Worm (Caenorhabditis elegans) whole organism, young adult: ENCODE results near the gene C01G5.9.

Experiments
- ets-4 ChIP-seq: fragments of 200-800 bp; sonication (Bioruptor generic); optimal IDR thresholded peaks from 2 replicates; lab custom pipeline; 2018; ENCODE audit warnings: mild to moderate bottlenecking, missing genetic modification characterization, missing compliant biosample characterization
- him-1 ChIP-seq: sonication (generic microtip); optimal IDR thresholded peaks from 2 replicates; lab custom pipeline; 2016; ENCODE audit warnings: missing genotype, missing genetic modification reagents, missing genetic modification characterization, missing compliant biosample characterization
- lir-1 ChIP-seq: fragments of 200-800 bp; sonication (Bioruptor generic); conservative IDR thresholded peaks from 2 replicates; pipeline ENCODE4 v1.3.6; 2022; ENCODE audit warnings: missing genetic modification reagents, missing genetic modification characterization, missing compliant biosample characterization
- snpc-4 ChIP-seq, 5 experiments: fragments of 150-350 bp in 1 of 5; sonication (generic microtip) in 4 of 5; optimal IDR thresholded peaks; 2 replicates each; lab custom pipeline; 2014 to 2018; ENCODE audit warnings: missing genetic modification characterization in 5 of 5, missing biosample characterization in 3 of 5, antibody characterized with exemption in 2 of 5, mild to moderate bottlenecking in 2 of 5, missing compliant biosample characterization in 2 of 5, missing genotype in 2 of 5, moderate library complexity in 2 of 5, missing genetic modification reagents in 1 of 5

- TF ChIP-seq ets-4 (GFP tag; lab: Kevin White, UChicago) (no peak), lir-1 (no peak), snpc-4 (GFP tag; optimal IDR thresholded peaks at IDR 0.05; lab: Kevin White, UChicago) (no peak), snpc-4 (tag; optimal IDR thresholded peaks at IDR 0.05; lab: Kevin White, UChicago) (peak in 1 of 4 experiments; percentile 21), him-1 (tag; lab: Kevin White, UChicago) (no peak)
Measured at ce11 chrIV:6555388-6556330, 36.0 kb downstream of the C01G5.9 start, which contains the start of gene paqr-1.
